4 fruit fly cellular contexts compared by ENCODE assay signal in the genomic region with DNA sequence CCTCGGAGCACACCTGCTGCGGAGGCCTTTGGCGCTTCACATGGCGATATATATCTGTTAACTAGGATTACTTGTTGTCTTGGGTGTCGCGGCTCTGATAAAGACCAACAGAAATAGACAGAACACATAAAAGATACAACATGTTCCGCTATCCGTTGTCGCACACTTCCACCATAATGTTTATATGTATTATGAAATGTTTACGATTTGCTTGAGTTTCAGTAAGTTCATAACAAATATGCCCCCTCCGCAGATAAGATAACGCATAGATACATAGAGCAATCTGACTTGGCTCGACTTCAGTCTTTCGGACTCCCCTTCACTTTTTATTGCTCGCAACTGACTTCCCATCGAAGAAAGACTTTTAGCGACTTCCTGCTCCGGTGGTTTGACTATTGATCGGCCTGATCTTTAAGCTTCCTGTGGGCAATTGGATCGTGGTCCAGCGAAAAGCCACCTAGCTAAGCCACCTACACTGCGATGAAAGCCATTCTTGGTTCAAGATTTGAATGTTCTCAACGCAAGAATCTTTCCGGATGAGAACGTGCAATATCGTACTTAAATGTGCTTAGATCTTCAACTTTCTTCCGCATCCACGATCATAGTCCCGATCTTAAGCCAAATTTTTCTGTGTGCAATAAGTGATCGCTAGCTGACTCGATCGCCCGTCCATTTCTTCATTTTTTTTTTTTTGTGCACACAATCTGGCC.
TF ChIP-seq lines count a peak whose summit lies in the region.

No protein-coding gene starts in this region.

- no peak for TF ChIP-seq CTCF in whole organism, embryonic (GFP tag; optimal IDR thresholded peaks at IDR 0.05; lab: Kevin White, UChicago)

TF ChIP-seq in whole organism, embryonic, 481 proteins besides CTCF, POLR2A, EP300 and RAD21 (continues in another document):
- TF ChIP-seq CG4707 (GFP tag; optimal IDR thresholded peaks at IDR 0.05; lab: Kevin White, UChicago) (peak; percentile 38), zfh1 (GFP tag; IDR thresholded peaks at IDR 0.05; lab: Robert Waterston, UW) (no peak), Elba2 (GFP tag; optimal IDR thresholded peaks at IDR 0.05; lab: Kevin White, UChicago) (no peak), unpg (GFP tag; optimal IDR thresholded peaks at IDR 0.05; lab: Kevin White, UChicago) (peak; percentile 33), zf30C (GFP tag; optimal IDR thresholded peaks at IDR 0.05; lab: Kevin White, UChicago) (no peak), CG10209 (GFP tag; optimal IDR thresholded peaks at IDR 0.05; lab: Kevin White, UChicago) (peak; percentile 29), CG13624 (GFP tag; optimal IDR thresholded peaks at IDR 0.05; lab: Kevin White, UChicago) (no peak), Oli (tag; optimal IDR thresholded peaks at IDR 0.05; lab: Kevin White, UChicago) (no peak), salm (tag; optimal IDR thresholded peaks at IDR 0.05; lab: Kevin White, UChicago) (peak; percentile 75), row (GFP tag; IDR thresholded peaks at IDR 0.05; lab: Robert Waterston, UW) (no peak), HLH3B (GFP tag; IDR thresholded peaks at IDR 0.05; lab: Robert Waterston, UW) (peak; percentile 18; the same call in 1 of the 2 replicates), CG6765 (GFP tag; optimal IDR thresholded peaks at IDR 0.05; lab: Kevin White, UChicago) (peak; percentile 29), Hmx (GFP tag; optimal IDR thresholded peaks at IDR 0.05; lab: Kevin White, UChicago) (no peak), CG14860 (GFP tag; IDR thresholded peaks at IDR 0.05; lab: Robert Waterston, UW; ENCODE audit: partially characterized antibody) (no peak), CG15269 (tag; optimal IDR thresholded peaks at IDR 0.05; lab: Kevin White, UChicago) (peak; percentile 46), CG15601 (tag; optimal IDR thresholded peaks at IDR 0.05; lab: Kevin White, UChicago) (peak; percentile 41), exex (tag; optimal IDR thresholded peaks at IDR 0.05; lab: Kevin White, UChicago) (peak; percentile 67), Adf1 (GFP tag; IDR thresholded peaks at IDR 0.05; lab: Robert Waterston, UW) (no peak), CG33557 (GFP tag; optimal IDR thresholded peaks at IDR 0.05; lab: Kevin White, UChicago) (peak; percentile 16), bab2 (GFP tag; optimal IDR thresholded peaks at IDR 0.05; lab: Kevin White, UChicago) (no peak), mirr (GFP tag; optimal IDR thresholded peaks at IDR 0.05; lab: Kevin White, UChicago) (peak; percentile 92)

TF ChIP-seq in whole organism, prepupa, 60 proteins besides CTCF, POLR2A, EP300 and RAD21 (continues in another document):
- TF ChIP-seq Ets21C (GFP tag; optimal IDR thresholded peaks at IDR 0.05; lab: Kevin White, UChicago) (no peak), CG10631 (GFP tag; optimal IDR thresholded peaks at IDR 0.05; lab: Kevin White, UChicago) (peak; percentile 80), dsx (GFP tag; optimal IDR thresholded peaks at IDR 0.05; lab: Kevin White, UChicago; ENCODE audit: poor library complexity, severe bottlenecking) (peak; percentile 43), CG34406 (GFP tag; optimal IDR thresholded peaks at IDR 0.05; lab: Kevin White, UChicago) (peak; percentile 13), CG4318 (GFP tag; optimal IDR thresholded peaks at IDR 0.05; lab: Kevin White, UChicago) (peak; percentile 79), CG6808 (GFP tag; optimal IDR thresholded peaks at IDR 0.05; lab: Kevin White, UChicago) (peak; percentile 48), Hr4 (GFP tag; optimal IDR thresholded peaks at IDR 0.05; lab: Kevin White, UChicago) (peak; percentile 63), Met (GFP tag; optimal IDR thresholded peaks at IDR 0.05; lab: Kevin White, UChicago) (no peak), pdm3 (GFP tag; optimal IDR thresholded peaks at IDR 0.05; lab: Kevin White, UChicago) (peak; percentile 39), acj6 (GFP tag; optimal IDR thresholded peaks at IDR 0.05; lab: Kevin White, UChicago) (peak; percentile 60), CG11294 (GFP tag; IDR thresholded peaks at IDR 0.05; lab: Robert Waterston, UW) (peak; percentile 70), OdsH (GFP tag; optimal IDR thresholded peaks at IDR 0.05; lab: Kevin White, UChicago) (peak; percentile 44), Sox102F (GFP tag; optimal IDR thresholded peaks at IDR 0.05; lab: Kevin White, UChicago) (no peak), Hr39 (GFP tag; optimal IDR thresholded peaks at IDR 0.05; lab: Kevin White, UChicago) (no peak), CG3919 (GFP tag; optimal IDR thresholded peaks at IDR 0.05; lab: Kevin White, UChicago) (peak; percentile 81), CG6792 (GFP tag; optimal IDR thresholded peaks at IDR 0.05; lab: Kevin White, UChicago) (no peak), CG1621 (tag; optimal IDR thresholded peaks at IDR 0.05; lab: Kevin White, UChicago) (peak; percentile 53), Eip78C (GFP tag; lab: Kevin White, UChicago) (peak; percentile 83), Ets96B (tag; optimal IDR thresholded peaks at IDR 0.05; lab: Kevin White, UChicago) (peak; percentile 75), Gug (GFP tag; IDR thresholded peaks at IDR 0.05; lab: Robert Waterston, UW) (peak; percentile 79), CG11902 (GFP tag; optimal IDR thresholded peaks at IDR 0.05; lab: Kevin White, UChicago) (no peak)

TF ChIP-seq in whole organism, pupa, 21 proteins besides CTCF, POLR2A, EP300 and RAD21:
- TF ChIP-seq CG8159 (tag; optimal IDR thresholded peaks at IDR 0.05; lab: Kevin White, UChicago) (peak; percentile 73), CG12605 (GFP tag; IDR thresholded peaks at IDR 0.05; lab: Robert Waterston, UW) (peak; percentile 46; the same call in 1 of the 2 replicates), fd96Ca (GFP tag; IDR thresholded peaks at IDR 0.05; lab: Robert Waterston, UW) (peak; percentile 94), rn (GFP tag; IDR thresholded peaks at IDR 0.05; lab: Robert Waterston, UW) (peak; percentile 68), EcR (GFP tag; optimal IDR thresholded peaks at IDR 0.05; lab: Kevin White, UChicago) (no peak), CG34367 (tag; optimal IDR thresholded peaks at IDR 0.05; lab: Kevin White, UChicago) (peak; percentile 63), CG14655 (GFP tag; optimal IDR thresholded peaks at IDR 0.05; lab: Kevin White, UChicago) (peak; percentile 91), CG4496 (GFP tag; IDR thresholded peaks at IDR 0.05; lab: Robert Waterston, UW) (peak; percentile 91), Pif1A (GFP tag; optimal IDR thresholded peaks at IDR 0.05; lab: Kevin White, UChicago) (peak; percentile 71), D1 (tag; optimal IDR thresholded peaks at IDR 0.05; lab: Kevin White, UChicago) (no peak), CG15710 (tag; optimal IDR thresholded peaks at IDR 0.05; lab: Kevin White, UChicago) (peak; percentile 19), Snoo (tag; optimal IDR thresholded peaks at IDR 0.05; lab: Kevin White, UChicago) (no peak), CG13204 (GFP tag; optimal IDR thresholded peaks at IDR 0.05; lab: Kevin White, UChicago) (no peak), Ets98B (GFP tag; IDR thresholded peaks at IDR 0.05; lab: Robert Waterston, UW) (peak; percentile 80), CG32121 (GFP tag; IDR thresholded peaks at IDR 0.05; lab: Robert Waterston, UW) (peak; percentile 52), CG17806 (tag; optimal IDR thresholded peaks at IDR 0.05; lab: Kevin White, UChicago) (peak; percentile 81), Pif1B (GFP tag; optimal IDR thresholded peaks at IDR 0.05; lab: Kevin White, UChicago) (peak; percentile 76), CG9948 (tag; optimal IDR thresholded peaks at IDR 0.05; lab: Kevin White, UChicago) (peak; percentile 79), CG10348 (GFP tag; IDR thresholded peaks at IDR 0.05; lab: Robert Waterston, UW) (no peak), CG8301 (tag; optimal IDR thresholded peaks at IDR 0.05; lab: Kevin White, UChicago) (peak; percentile 91), gl (tag; optimal IDR thresholded peaks at IDR 0.05; lab: Kevin White, UChicago) (peak; percentile 43)

TF ChIP-seq in whole organism, wandering third instar larva, 38 proteins besides CTCF, POLR2A, EP300 and RAD21:
- TF ChIP-seq br (GFP tag; optimal IDR thresholded peaks at IDR 0.05; lab: Kevin White, UChicago) (peak; percentile 34), Hr83 (GFP tag; optimal IDR thresholded peaks at IDR 0.05; lab: Kevin White, UChicago; ENCODE audit: poor library complexity, severe bottlenecking) (peak; percentile 29), foxo (GFP tag; optimal IDR thresholded peaks at IDR 0.05; lab: Kevin White, UChicago) (no peak), h (GFP tag; optimal IDR thresholded peaks at IDR 0.05; lab: Kevin White, UChicago) (peak; percentile 26), fru (GFP tag; optimal IDR thresholded peaks at IDR 0.05; lab: Kevin White, UChicago) (no peak), lola (GFP tag; optimal IDR thresholded peaks at IDR 0.05; lab: Kevin White, UChicago) (no peak), dsf (GFP tag; optimal IDR thresholded peaks at IDR 0.05; lab: Kevin White, UChicago; ENCODE audit: borderline replicate concordance) (no peak), Abd-B (GFP tag; optimal IDR thresholded peaks at IDR 0.05; lab: Kevin White, UChicago) (no peak), Rel (GFP tag; optimal IDR thresholded peaks at IDR 0.05; lab: Kevin White, UChicago) (no peak), Rel (tag; optimal IDR thresholded peaks at IDR 0.05; lab: Kevin White, UChicago) (peak; percentile 4)

Comparison
In these comparisons a context has a peak if more than half of its experiments do, and no peak if none do; other contexts are left out.
1. Of the 7 proteins assayed by ChIP-seq in both whole organism, embryonic and whole organism, prepupa: peak only in whole organism, embryonic: none; only in whole organism, prepupa: Gug and Lpt; in both: none; in neither: 5.